Fruit fly (Drosophila melanogaster) whole organism, prepupa: ENCODE data around the gene Sfp84E.
A peak's percentile ranks its signal among the peaks of the same experiment; 100 is the strongest.

Source experiments
- CG10631 ChIP-seq: fragments of 200-800 bp; sonication (Bioruptor generic); optimal IDR thresholded peaks from 2 replicates; lab custom pipeline; 2016; ENCODE audit warnings: missing biosample characterization, missing genetic modification characterization
- CG10669 ChIP-seq: fragments of 200-800 bp; sonication (Bioruptor generic); optimal IDR thresholded peaks from 3 replicates; lab custom pipeline; 2018; ENCODE audit warnings: missing biosample characterization, mild to moderate bottlenecking, missing genetic modification characterization, moderate library complexity
- CG11294 ChIP-seq: fragments of 200-800 bp; sonication (Bioruptor generic); IDR thresholded peaks from 2 replicates; pipeline ENCODE4 v1.3.6; 2022; ENCODE audit warnings: missing biosample characterization, missing genetic modification characterization
- CG11762 ChIP-seq: fragments of 200-800 bp; sonication (Bioruptor generic); optimal IDR thresholded peaks from 3 replicates; lab custom pipeline; 2016; ENCODE audit warnings: missing biosample characterization, missing genetic modification characterization; ENCODE audit not compliant: insufficient read depth
- CG11902 ChIP-seq: fragments of 200-800 bp; sonication (Bioruptor generic); optimal IDR thresholded peaks from 3 replicates; lab custom pipeline; 2016; ENCODE audit warnings: missing biosample characterization, missing genetic modification characterization
- CG15336 ChIP-seq: fragments of 200-800 bp; sonication (Bioruptor generic); IDR thresholded peaks from 2 replicates; pipeline ENCODE4 v1.3.6; 2022; ENCODE audit warnings: missing biosample characterization, missing genetic modification characterization
- CG1621 ChIP-seq: fragments of 200-800 bp; sonication (Bioruptor generic); optimal IDR thresholded peaks from 3 replicates; lab custom pipeline; 2018; ENCODE audit warnings: missing biosample characterization, mild to moderate bottlenecking, missing genetic modification characterization
- CG16779 ChIP-seq: fragments of 200-800 bp; sonication (Bioruptor generic); optimal IDR thresholded peaks from 3 replicates; lab custom pipeline; 2017; ENCODE audit warnings: missing biosample characterization, mild to moderate bottlenecking, missing genetic modification characterization
- CG3032 ChIP-seq: fragments of 200-800 bp; optimal IDR thresholded peaks from 2 replicates; lab custom pipeline; 2019; ENCODE audit warnings: missing biosample characterization, mild to moderate bottlenecking, missing genetic modification characterization, moderate library complexity
- CG31627 ChIP-seq: fragments of 200-800 bp; sonication (Bioruptor generic); optimal IDR thresholded peaks from 3 replicates; lab custom pipeline; 2016; ENCODE audit warnings: missing biosample characterization, missing genetic modification characterization
- CG32006 ChIP-seq: fragments of 200-800 bp; sonication (Bioruptor generic); optimal IDR thresholded peaks from 3 replicates; lab custom pipeline; 2017; ENCODE audit warnings: missing biosample characterization, mild to moderate bottlenecking, missing genetic modification characterization
- CG34406 ChIP-seq: fragments of 200-800 bp; sonication (Bioruptor generic); optimal IDR thresholded peaks from 3 replicates; lab custom pipeline; 2016; ENCODE audit warnings: missing biosample characterization, missing genetic modification characterization
- CG6163 ChIP-seq: fragments of 200-800 bp; sonication (Bioruptor generic); IDR thresholded peaks from 3 replicates; pipeline ENCODE4 v1.3.6; 2022; ENCODE audit warnings: missing biosample characterization, missing genetic modification characterization
- CG6276 ChIP-seq: fragments of 200-800 bp; sonication (Bioruptor generic); optimal IDR thresholded peaks from 2 replicates; lab custom pipeline; 2017; ENCODE audit warnings: missing biosample characterization, mild to moderate bottlenecking, missing genetic modification characterization
- CG6792 ChIP-seq: fragments of 200-800 bp; sonication (Bioruptor generic); optimal IDR thresholded peaks from 3 replicates; lab custom pipeline; 2016; ENCODE audit warnings: missing biosample characterization, missing genetic modification characterization
- CG6854 ChIP-seq: fragments of 200-800 bp; sonication (Bioruptor generic); optimal IDR thresholded peaks from 2 replicates; lab custom pipeline; 2017; ENCODE audit warnings: missing biosample characterization, mild to moderate bottlenecking, missing genetic modification characterization
- CG7368 ChIP-seq: fragments of 200-800 bp; sonication (Bioruptor generic); optimal IDR thresholded peaks from 3 replicates; lab custom pipeline; 2016; ENCODE audit warnings: missing biosample characterization, missing genetic modification characterization
- CG8119 ChIP-seq: fragments of 200-800 bp; sonication (Bioruptor generic); IDR thresholded peaks from 3 replicates; pipeline ENCODE4 v1.3.6; 2022; ENCODE audit warnings: missing biosample characterization, missing genetic modification characterization
- CG8319 ChIP-seq: fragments of 200-800 bp; sonication (Bioruptor generic); optimal IDR thresholded peaks from 3 replicates; lab custom pipeline; 2016; ENCODE audit warnings: missing biosample characterization, missing genetic modification characterization
- Eip75B ChIP-seq: fragments of 200-800 bp; sonication (Bioruptor generic); optimal IDR thresholded peaks from 3 replicates; lab custom pipeline; 2016; ENCODE audit warnings: missing biosample characterization, missing genetic modification characterization
- Eip93F ChIP-seq: fragments of 200-800 bp; sonication (Bioruptor generic); optimal IDR thresholded peaks from 2 replicates; lab custom pipeline; 2016; ENCODE audit warnings: missing biosample characterization, mild to moderate bottlenecking, missing genetic modification characterization
- Ets21C ChIP-seq: fragments of 200-800 bp; sonication (Bioruptor generic); optimal IDR thresholded peaks from 3 replicates; lab custom pipeline; 2016; ENCODE audit warnings: missing biosample characterization, missing genetic modification characterization
- Hr39 ChIP-seq: fragments of 200-800 bp; sonication (Bioruptor generic); optimal IDR thresholded peaks from 2 replicates; lab custom pipeline; 2016; ENCODE audit warnings: missing biosample characterization, missing genetic modification characterization
- Hr4 ChIP-seq: fragments of 200-800 bp; sonication (Bioruptor generic); optimal IDR thresholded peaks from 3 replicates; lab custom pipeline; 2016; ENCODE audit warnings: missing biosample characterization, missing genetic modification characterization
- Lpt ChIP-seq: fragments of 200-800 bp; sonication (Bioruptor generic); optimal IDR thresholded peaks from 3 replicates; lab custom pipeline; 2016; ENCODE audit warnings: missing biosample characterization, missing genetic modification characterization
- Met ChIP-seq: fragments of 200-800 bp; sonication (Bioruptor generic); optimal IDR thresholded peaks from 3 replicates; lab custom pipeline; 2016; ENCODE audit warnings: missing biosample characterization, missing genetic modification characterization
- Smox ChIP-seq: fragments of 200-800 bp; sonication (Bioruptor generic); optimal IDR thresholded peaks from 3 replicates; lab custom pipeline; 2016; ENCODE audit warnings: missing biosample characterization, missing genetic modification characterization
- Sox102F ChIP-seq: fragments of 200-800 bp; sonication (Bioruptor generic); optimal IDR thresholded peaks from 2 replicates; lab custom pipeline; 2016; ENCODE audit warnings: missing biosample characterization, mild to moderate bottlenecking, missing genetic modification characterization
- Sox14 ChIP-seq: fragments of 200-800 bp; sonication (Bioruptor generic); optimal IDR thresholded peaks from 3 replicates; lab custom pipeline; 2016; ENCODE audit warnings: missing biosample characterization, missing genetic modification characterization
- Sox15 ChIP-seq: fragments of 200-800 bp; sonication (Bioruptor generic); optimal IDR thresholded peaks from 3 replicates; lab custom pipeline; 2016; ENCODE audit warnings: missing biosample characterization, missing genetic modification characterization
- cyc ChIP-seq: fragments of 200-800 bp; sonication (Bioruptor generic); optimal IDR thresholded peaks from 3 replicates; lab custom pipeline; 2016; ENCODE audit warnings: missing biosample characterization, missing genetic modification characterization
- esn ChIP-seq: fragments of 200-800 bp; sonication (Bioruptor generic); optimal IDR thresholded peaks from 2 replicates; lab custom pipeline; 2016; ENCODE audit warnings: missing biosample characterization, mild to moderate bottlenecking, missing genetic modification characterization, moderate library complexity
- fd85E ChIP-seq: fragments of 200-800 bp; sonication (Bioruptor generic); optimal IDR thresholded peaks from 3 replicates; lab custom pipeline; 2016; ENCODE audit warnings: missing biosample characterization, missing genetic modification characterization
- fkh ChIP-seq: fragments of 200-800 bp; sonication (Bioruptor generic); optimal IDR thresholded peaks from 3 replicates; lab custom pipeline; 2017; ENCODE audit warnings: missing biosample characterization, mild to moderate bottlenecking, missing genetic modification characterization, moderate library complexity
- lz ChIP-seq: fragments of 200-800 bp; sonication (Bioruptor generic); optimal IDR thresholded peaks from 3 replicates; lab custom pipeline; 2016; ENCODE audit warnings: missing biosample characterization, missing genetic modification characterization
- pdm3 ChIP-seq: fragments of 200-800 bp; sonication (Bioruptor generic); optimal IDR thresholded peaks from 3 replicates; lab custom pipeline; 2016; ENCODE audit warnings: missing biosample characterization, missing genetic modification characterization
- spab ChIP-seq: fragments of 200-800 bp; sonication (Bioruptor generic); optimal IDR thresholded peaks from 2 replicates; lab custom pipeline; 2017; ENCODE audit warnings: missing biosample characterization, mild to moderate bottlenecking, missing genetic modification characterization, missing genetic modification reagents
- svp ChIP-seq: fragments of 200-800 bp; sonication (Bioruptor generic); peaks from one replicate; lab custom pipeline; 2016; ENCODE audit warnings: missing biosample characterization, missing genetic modification characterization
- topi ChIP-seq: fragments of 200-800 bp; sonication (Bioruptor generic); optimal IDR thresholded peaks from 3 replicates; lab custom pipeline; 2016; ENCODE audit warnings: missing biosample characterization, missing genetic modification characterization

Gene Sfp84E

DNA sequence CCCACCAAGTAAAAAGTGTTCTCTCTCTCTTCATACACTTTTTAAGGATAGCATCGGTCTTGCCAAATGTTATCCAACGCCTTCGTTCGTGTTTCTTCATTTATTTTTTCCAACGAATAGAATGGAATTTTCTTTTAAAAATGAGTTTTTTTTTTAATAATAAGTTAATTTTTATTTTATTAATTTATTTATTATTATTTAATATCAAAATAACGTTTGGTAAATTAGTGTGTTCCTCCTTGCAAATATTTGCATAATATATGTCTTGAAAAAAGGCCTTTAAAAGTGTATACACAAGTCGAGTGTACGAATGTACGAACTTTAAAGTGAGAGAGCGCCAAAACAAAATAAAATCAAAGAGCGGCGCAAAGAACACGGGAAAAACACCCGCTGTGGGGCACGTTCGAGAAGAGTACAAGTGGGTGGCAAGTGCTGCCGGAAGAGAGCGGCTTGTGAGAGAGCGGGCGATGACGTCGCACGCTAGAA is 47.1 kb upstream of the Sfp84E start (continued):
- TF ChIP-seq spab (GFP tag; lab: Kevin White, UChicago) (peak; percentile 74), CG1621 (peak; percentile 44), Hr39 (peak; percentile 63), CG11762 (GFP tag; lab: Kevin White, UChicago) (peak; percentile 42), CG6276 (peak; percentile 89), Eip75B (GFP tag; lab: Kevin White, UChicago) (peak; percentile 77), fkh (GFP tag; lab: Kevin White, UChicago) (no peak), Sox102F (GFP tag; lab: Kevin White, UChicago) (peak; percentile 83), CG31627 (GFP tag; lab: Kevin White, UChicago) (peak; percentile 64), CG34406 (GFP tag; lab: Kevin White, UChicago) (peak; percentile 92), CG6854 (GFP tag; lab: Kevin White, UChicago) (peak; percentile 74), CG16779 (tag; lab: Kevin White, UChicago) (peak; percentile 91), topi (GFP tag; lab: Kevin White, UChicago) (no peak), Hr4 (GFP tag; lab: Kevin White, UChicago) (peak; percentile 84), Eip93F (peak; percentile 42), fd85E (GFP tag; lab: Kevin White, UChicago) (peak; percentile 54), Sox15 (GFP tag; lab: Kevin White, UChicago) (peak; percentile 78), svp (GFP tag; lab: Kevin White, UChicago) (peak; percentile 88), Met (peak; percentile 51)

dm6 chr3R:8026515-8026914 is 46.4 kb upstream of the Sfp84E start:
- TF ChIP-seq esn (no peak), CG34406 (GFP tag; lab: Kevin White, UChicago) (no peak), CG15336 (GFP tag; lab: Robert Waterston, UW) (no peak), CG10669 (GFP tag; lab: Kevin White, UChicago) (no peak), Smox (GFP tag; lab: Kevin White, UChicago) (no peak), CG6792 (GFP tag; lab: Kevin White, UChicago) (no peak), CG11294 (GFP tag; lab: Robert Waterston, UW) (no peak), CG31627 (GFP tag; lab: Kevin White, UChicago) (no peak)

dm6 chr3R:8013121-8014009 is 33.2 kb upstream of the Sfp84E start, which contains the start of the genes CG10435 and Pbp95:
Gene CG10435 (minus strand): TSS chr3R:8013201.
Gene Pbp95 (plus strand): TSS chr3R:8013791.
- TF ChIP-seq CG11762 (GFP tag; lab: Kevin White, UChicago) (peak; percentile 3), Ets21C (peak; percentile 24), Lpt (GFP tag; lab: Kevin White, UChicago) (peak; percentile 45), CG6163 (GFP tag; lab: Robert Waterston, UW) (peak; percentile 62), Sox102F (GFP tag; lab: Kevin White, UChicago) (no peak), Hr39 (peak; percentile 54), CG8319 (GFP tag; lab: Kevin White, UChicago) (no peak), CG11294 (GFP tag; lab: Robert Waterston, UW) (0 out of 2 replicates have a peak, but pooled peaks have one; percentile 24), CG6276 (no peak), Sox15 (GFP tag; lab: Kevin White, UChicago) (no peak), CG10631 (GFP tag; lab: Kevin White, UChicago) (peak; percentile 44), CG7368 (GFP tag; lab: Kevin White, UChicago) (peak; percentile 37), cyc (GFP tag; lab: Kevin White, UChicago) (peak; percentile 52), CG32006 (no peak), lz (GFP tag; lab: Kevin White, UChicago) (peak; percentile 58), Sox14 (GFP tag; lab: Kevin White, UChicago) (peak; percentile 55), CG11902 (GFP tag; lab: Kevin White, UChicago) (peak; percentile 29), svp (GFP tag; lab: Kevin White, UChicago) (peak; percentile 97), Smox (GFP tag; lab: Kevin White, UChicago) (no peak), esn (peak; percentile 55), Hr4 (GFP tag; lab: Kevin White, UChicago) (peak; percentile 44), pdm3 (GFP tag; lab: Kevin White, UChicago) (no peak), CG31627 (GFP tag; lab: Kevin White, UChicago) (peak; percentile 53), CG8119 (0 out of 3 replicates have a peak, but pooled peaks have one; percentile 14), CG3032 (peak; percentile 27)
